Worm (Caenorhabditis elegans) whole organism, late embryonic: ENCODE results near the gene nhr-235.

ENCODE experiments used
- pha-2 ChIP-seq: sonication (generic microtip); optimal IDR thresholded peaks from 2 replicates; lab custom pipeline; 2017; ENCODE audit warnings: mild to moderate bottlenecking, missing genetic modification characterization, missing compliant biosample characterization
- tbx-7 ChIP-seq: sonication (generic microtip); optimal IDR thresholded peaks from 2 replicates; lab custom pipeline; 2016; ENCODE audit warnings: missing genotype, missing genetic modification characterization, missing compliant biosample characterization
- unc-86 ChIP-seq: sonication (generic microtip); optimal IDR thresholded peaks from 2 replicates; lab custom pipeline; 2016; ENCODE audit warnings: missing genetic modification characterization, missing compliant biosample characterization

ce11 chrII:12671892-12672291 is 31.4 kb downstream of the nhr-235 start:
- TF ChIP-seq unc-86 (tag; lab: Kevin White, UChicago) (no peak), tbx-7 (tag; lab: Kevin White, UChicago) (no peak), pha-2 (no peak)
